Fruit fly (Drosophila melanogaster) whole organism, wandering third instar larva: Measurements from ENCODE around the gene Spn85F.

Experiments used
- Abd-B ChIP-seq: fragments of >200 bp; optimal IDR thresholded peaks from 2 replicates; lab custom pipeline; 2017; ENCODE audit warnings: missing biosample characterization, missing genetic modification characterization
- CG32264 ChIP-seq: fragments of 200-800 bp; sonication (Bioruptor generic); optimal IDR thresholded peaks from 2 replicates; lab custom pipeline; 2016; ENCODE audit warnings: missing biosample characterization, missing genetic modification characterization
- CG9705 ChIP-seq: fragments of 200-800 bp; sonication (Bioruptor generic); optimal IDR thresholded peaks from 2 replicates; lab custom pipeline; 2018; ENCODE audit warnings: missing biosample characterization, mild to moderate bottlenecking, missing genetic modification characterization
- CrebA ChIP-seq: fragments of 200-800 bp; sonication (Bioruptor generic); optimal IDR thresholded peaks from 2 replicates; lab custom pipeline; 2016; ENCODE audit warnings: missing biosample characterization, mild to moderate bottlenecking, missing genetic modification characterization, borderline replicate concordance
- Dfd ChIP-seq: fragments of >200 bp; optimal IDR thresholded peaks from 2 replicates; lab custom pipeline; 2017; ENCODE audit warnings: missing biosample characterization, missing genetic modification characterization
- Dif ChIP-seq: fragments of 200-275, 200-300 bp; sonication (Bioruptor generic); optimal IDR thresholded peaks from 2 replicates; lab custom pipeline; 2018; ENCODE audit warnings: missing biosample characterization, missing genetic modification characterization; ENCODE audit not compliant: partially characterized antibody
- GATAd ChIP-seq: sonication (Bioruptor generic); optimal IDR thresholded peaks from 2 replicates; lab custom pipeline; 2016; ENCODE audit warnings: missing biosample characterization, missing genetic modification characterization
- HLH106 ChIP-seq: fragments of 200-800 bp; optimal IDR thresholded peaks from 3 replicates; lab custom pipeline; 2019; ENCODE audit warnings: missing biosample characterization, mild to moderate bottlenecking, missing genetic modification characterization, moderate library complexity
- Hnf4 ChIP-seq: fragments of 200-800 bp; sonication (Bioruptor generic); optimal IDR thresholded peaks from 2 replicates; lab custom pipeline; 2016; ENCODE audit warnings: missing biosample characterization, mild to moderate bottlenecking, missing genetic modification characterization
- Hr78 ChIP-seq: fragments of >200 bp; optimal IDR thresholded peaks from 2 replicates; lab custom pipeline; 2017; ENCODE audit warnings: missing biosample characterization, missing genetic modification characterization
- Hr83 ChIP-seq: fragments of 200-300 bp; sonication (Bioruptor generic); optimal IDR thresholded peaks from 2 replicates; lab custom pipeline; 2016; ENCODE audit warnings: missing biosample characterization, mild to moderate bottlenecking, missing genetic modification characterization, moderate library complexity; ENCODE audit not compliant: poor library complexity, severe bottlenecking
- Jra ChIP-seq: sonication (Bioruptor generic); optimal IDR thresholded peaks from 2 replicates; lab custom pipeline; 2016; ENCODE audit warnings: missing biosample characterization, missing genetic modification characterization
- Mio ChIP-seq: sonication (Bioruptor generic); optimal IDR thresholded peaks from 2 replicates; lab custom pipeline; 2016; ENCODE audit warnings: missing biosample characterization, missing genetic modification characterization
- Myc ChIP-seq: fragments of >200 bp; optimal IDR thresholded peaks from 2 replicates; lab custom pipeline; 2017
- N ChIP-seq: fragments of >200 bp; optimal IDR thresholded peaks from 2 replicates; lab custom pipeline; 2018; ENCODE audit warnings: missing biosample characterization, missing external identifiers, missing genetic modification characterization
- OdsH ChIP-seq: fragments of 200-800 bp; sonication (Bioruptor generic); optimal IDR thresholded peaks from 2 replicates; lab custom pipeline; 2016; ENCODE audit warnings: missing biosample characterization, mild to moderate bottlenecking, missing genetic modification characterization
- Rel ChIP-seq, 2 experiments: fragments of 200-800 bp; sonication (Bioruptor generic) in 1 of 2; optimal IDR thresholded peaks; 2 replicates in 1 of 2; 3 replicates in 1 of 2; lab custom pipeline; 2016 to 2019; ENCODE audit warnings: mild to moderate bottlenecking in 2 of 2, missing biosample characterization in 2 of 2, missing genetic modification characterization in 2 of 2, moderate library complexity in 1 of 2
- Sp1 ChIP-seq: fragments of 200-800 bp; sonication (Bioruptor generic); optimal IDR thresholded peaks from 3 replicates; lab custom pipeline; 2019; ENCODE audit warnings: missing biosample characterization, mild to moderate bottlenecking, missing genetic modification characterization, moderate library complexity
- Vsx2 ChIP-seq: fragments of 200-300, 225-300 bp; sonication (Bioruptor generic); optimal IDR thresholded peaks from 2 replicates; lab custom pipeline; 2018; ENCODE audit warnings: missing biosample characterization, missing genetic modification characterization; ENCODE audit not compliant: partially characterized antibody
- br ChIP-seq: fragments of 200-800 bp; sonication (Bioruptor generic); optimal IDR thresholded peaks from 2 replicates; lab custom pipeline; 2016; ENCODE audit warnings: missing biosample characterization, missing genetic modification characterization
- brk ChIP-seq: fragments of 200-800 bp; sonication (Bioruptor generic); optimal IDR thresholded peaks from 2 replicates; lab custom pipeline; 2016; ENCODE audit warnings: missing biosample characterization, mild to moderate bottlenecking, missing genetic modification characterization
- dl ChIP-seq, 2 experiments: fragments of 175-275, 200-275 bp in 1 of 2; fragments of 200-275 bp in 1 of 2; sonication (Bioruptor generic); optimal IDR thresholded peaks; lab custom pipeline; 2018; ENCODE audit warnings: mild to moderate bottlenecking in 2 of 2, missing biosample characterization in 2 of 2, missing genetic modification characterization in 2 of 2, moderate library complexity in 2 of 2; ENCODE audit not compliant: partially characterized antibody in 2 of 2, insufficient read depth in 1 of 2
- dmrt93B ChIP-seq: fragments of 200-800 bp; sonication (Bioruptor generic); optimal IDR thresholded peaks from 2 replicates; lab custom pipeline; 2018; ENCODE audit warnings: missing biosample characterization, mild to moderate bottlenecking, missing genetic modification characterization
- dsf ChIP-seq: sonication (Bioruptor generic); optimal IDR thresholded peaks from 2 replicates; lab custom pipeline; 2016; ENCODE audit warnings: missing biosample characterization, missing genetic modification characterization, borderline replicate concordance
- ey ChIP-seq: fragments of 200-800 bp; sonication (Bioruptor generic); optimal IDR thresholded peaks from 2 replicates; lab custom pipeline; 2016; ENCODE audit warnings: missing biosample characterization, missing genetic modification characterization
- foxo ChIP-seq, 2 experiments: fragments of 200-800 bp; sonication (Bioruptor generic); optimal IDR thresholded peaks; 2 replicates in 1 of 2; 3 replicates in 1 of 2; lab custom pipeline; 2016 to 2017; ENCODE audit warnings: missing biosample characterization in 2 of 2, missing genetic modification characterization in 2 of 2
- fru ChIP-seq: fragments of 200-800 bp; sonication (Bioruptor generic); optimal IDR thresholded peaks from 3 replicates; lab custom pipeline; 2016; ENCODE audit warnings: missing biosample characterization, mild to moderate bottlenecking, missing genetic modification characterization
- h ChIP-seq: fragments of 200-800 bp; sonication (Bioruptor generic); optimal IDR thresholded peaks from 3 replicates; lab custom pipeline; 2016; ENCODE audit warnings: missing biosample characterization, mild to moderate bottlenecking, missing genetic modification characterization
- jim ChIP-seq: fragments of 175-275, 200-325 bp; sonication (Bioruptor generic); optimal IDR thresholded peaks from 2 replicates; lab custom pipeline; 2016; ENCODE audit warnings: missing biosample characterization, mild to moderate bottlenecking, missing genetic modification characterization
- lola ChIP-seq: fragments of >200 bp; optimal IDR thresholded peaks from 2 replicates; lab custom pipeline; 2017; ENCODE audit warnings: missing biosample characterization, missing genetic modification characterization
- pan ChIP-seq: fragments of >200 bp; optimal IDR thresholded peaks from 2 replicates; lab custom pipeline; 2017
- psq ChIP-seq: fragments of 200-800 bp; sonication (Bioruptor generic); optimal IDR thresholded peaks from 3 replicates; lab custom pipeline; 2017; ENCODE audit warnings: missing biosample characterization, mild to moderate bottlenecking, missing genetic modification characterization, moderate library complexity
- rgr ChIP-seq: fragments of 200-800 bp; sonication (Bioruptor generic); optimal IDR thresholded peaks from 3 replicates; lab custom pipeline; 2016; ENCODE audit warnings: missing biosample characterization, mild to moderate bottlenecking, missing genetic modification characterization
- sage ChIP-seq: fragments of 200-800 bp; sonication (Bioruptor generic); optimal IDR thresholded peaks from 2 replicates; lab custom pipeline; 2016; ENCODE audit warnings: missing biosample characterization, mild to moderate bottlenecking, missing genetic modification characterization
- sv ChIP-seq: fragments of 200-800 bp; sonication (Bioruptor generic); optimal IDR thresholded peaks from 3 replicates; lab custom pipeline; 2016; ENCODE audit warnings: missing biosample characterization, missing genetic modification characterization
- tai ChIP-seq: sonication (Bioruptor generic); optimal IDR thresholded peaks from 2 replicates; lab custom pipeline; 2016; ENCODE audit warnings: missing biosample characterization, missing genetic modification characterization
- usp ChIP-seq: fragments of >200 bp; optimal IDR thresholded peaks from 2 replicates; lab custom pipeline; 2017; ENCODE audit warnings: missing biosample characterization, missing genetic modification characterization
- woc ChIP-seq: sonication (Bioruptor generic); optimal IDR thresholded peaks from 2 replicates; lab custom pipeline; 2016; ENCODE audit warnings: missing biosample characterization, mild to moderate bottlenecking, missing genetic modification characterization

Gene Spn85F

dm6 chr3R:10048775-10048841 lies 51.6 kb downstream of the Spn85F start, which contains the start of gene CG12811:
TSS of gene CG12811 (minus strand) at chr3R:10048797.
- TF ChIP-seq Myc (lab: Kevin White, UChicago) (no peak), Mio (GFP tag; lab: Kevin White, UChicago) (no peak), dmrt93B (GFP tag; lab: Kevin White, UChicago) (no peak), HLH106 (tag; lab: Kevin White, UChicago) (no peak), br (GFP tag; lab: Kevin White, UChicago) (no peak), OdsH (GFP tag; lab: Kevin White, UChicago) (no peak), sv (no peak)

- peak; percentile 49 for TF ChIP-seq Sp1 (GFP tag; lab: Kevin White, UChicago)
- peak; percentile 37 for TF ChIP-seq rgr (GFP tag; lab: Kevin White, UChicago)
- no peak for TF ChIP-seq CG9705 (GFP tag; lab: Kevin White, UChicago)
- TF ChIP-seq psq (GFP tag; lab: Kevin White, UChicago): no peak
- no peak for TF ChIP-seq brk (GFP tag; lab: Kevin White, UChicago)
- no peak for TF ChIP-seq pan (lab: Kevin White, UChicago)
- TF ChIP-seq ey (GFP tag; lab: Kevin White, UChicago): peak; percentile 31
- no peak for TF ChIP-seq GATAd (GFP tag; lab: Kevin White, UChicago)
- TF ChIP-seq h (GFP tag; lab: Kevin White, UChicago): peak; percentile 32
- no peak for TF ChIP-seq sage (GFP tag; lab: Kevin White, UChicago)
- TF ChIP-seq fru (GFP tag; lab: Kevin White, UChicago): peak; percentile 40
- TF ChIP-seq Dfd (GFP tag; lab: Kevin White, UChicago): no peak
- TF ChIP-seq Myc (lab: Kevin White, UChicago): peak; percentile 36
- TF ChIP-seq Abd-B (GFP tag; lab: Kevin White, UChicago): no peak
- TF ChIP-seq woc (GFP tag; lab: Kevin White, UChicago): peak; percentile 46
- no peak for TF ChIP-seq lola
- no peak for TF ChIP-seq N
- TF ChIP-seq Rel (GFP tag; optimal IDR thresholded peaks at IDR 0.05; lab: Kevin White, UChicago): no peak
- TF ChIP-seq Rel (tag; optimal IDR thresholded peaks at IDR 0.05; lab: Kevin White, UChicago): no peak
- TF ChIP-seq Hr83 (GFP tag; lab: Kevin White, UChicago): no peak
- TF ChIP-seq br (GFP tag; lab: Kevin White, UChicago): no peak
- TF ChIP-seq OdsH (GFP tag; lab: Kevin White, UChicago): peak; percentile 22
- peak; percentile 35 for TF ChIP-seq HLH106 (tag; lab: Kevin White, UChicago)
- no peak for TF ChIP-seq CrebA (GFP tag; lab: Kevin White, UChicago)
- TF ChIP-seq tai (GFP tag; lab: Kevin White, UChicago): no peak
- TF ChIP-seq jim (GFP tag; lab: Kevin White, UChicago): no peak
- no peak for TF ChIP-seq CG32264 (GFP tag; lab: Kevin White, UChicago)
- TF ChIP-seq dmrt93B (GFP tag; lab: Kevin White, UChicago): no peak
- no peak for TF ChIP-seq Vsx2 (GFP tag; lab: Kevin White, UChicago)
- no peak for TF ChIP-seq Hr78 (GFP tag; lab: Kevin White, UChicago)
- peak in 1 of 2 experiments; percentile 40 for TF ChIP-seq foxo (GFP tag; optimal IDR thresholded peaks at IDR 0.05; lab: Kevin White, UChicago)
- peak; percentile 3 for TF ChIP-seq sv
- TF ChIP-seq Jra (GFP tag; lab: Kevin White, UChicago): peak; percentile 62
- peak; percentile 42 for TF ChIP-seq Hnf4 (GFP tag; lab: Kevin White, UChicago)
- TF ChIP-seq usp (GFP tag; lab: Kevin White, UChicago): no peak
- TF ChIP-seq dl (GFP tag; optimal IDR thresholded peaks at IDR 0.05; lab: Kevin White, UChicago; ENCODE audit: insufficient read depth in 1 of 2, partially characterized antibody in 2 of 2): no peak
- TF ChIP-seq Dif: no peak
- no peak for TF ChIP-seq Mio (GFP tag; lab: Kevin White, UChicago)
- no peak for TF ChIP-seq dsf (GFP tag; lab: Kevin White, UChicago)
Observed at dm6 chr3R:10048842-10049527, 52.0 kb downstream of the Spn85F start, which contains the start of gene ohgt. TSS of gene ohgt (plus strand) at chr3R:10049199.
